Worm (Caenorhabditis elegans) whole organism, young adult: Measurements from ENCODE around the gene cutl-18.

Source experiments
- attf-3 ChIP-seq: fragments of 200-800 bp; sonication (Bioruptor generic); conservative IDR thresholded peaks from 2 replicates; pipeline ENCODE4 v1.3.6; 2022; ENCODE audit warnings: missing genetic modification reagents, missing genetic modification characterization, missing compliant biosample characterization
- ceh-79 ChIP-seq: sonication (generic microtip); optimal IDR thresholded peaks from 2 replicates; lab custom pipeline; 2017; ENCODE audit warnings: mild to moderate bottlenecking, missing genetic modification characterization, missing compliant biosample characterization
- dpff-1 ChIP-seq: sonication (generic microtip); optimal IDR thresholded peaks from 2 replicates; lab custom pipeline; 2017; ENCODE audit warnings: mild to moderate bottlenecking, missing genetic modification characterization, missing compliant biosample characterization
- efl-1 ChIP-seq: fragments of 150-350 bp; optimal IDR thresholded peaks from 2 replicates; lab custom pipeline; 2014; ENCODE audit warnings: missing biosample characterization, missing genetic modification reagents, missing genetic modification characterization
- egl-18 ChIP-seq: fragments of 200-800 bp; sonication (Bioruptor generic); IDR thresholded peaks from 2 replicates; pipeline ENCODE4 v1.3.6; 2022; ENCODE audit warnings: missing genetic modification reagents, missing genetic modification characterization, missing compliant biosample characterization
- unc-130 ChIP-seq: sonication (generic microtip); optimal IDR thresholded peaks from 2 replicates; lab custom pipeline; 2016; ENCODE audit warnings: missing genetic modification reagents, missing genetic modification characterization, missing compliant biosample characterization

ce11 chrV:11299406-11299805 is 17.3 kb downstream of the cutl-18 start:
- no peak for TF ChIP-seq unc-130 (GFP tag; lab: Kevin White, UChicago)
- TF ChIP-seq efl-1, result no peak
- TF ChIP-seq egl-18 (GFP tag; lab: Robert Waterston, UW), result no peak
- TF ChIP-seq dpff-1 (tag; lab: Kevin White, UChicago), result no peak
- TF ChIP-seq attf-3 (GFP tag; lab: Robert Waterston, UW), result no peak
- no peak for TF ChIP-seq ceh-79 (tag; lab: Kevin White, UChicago)
